Worm (Caenorhabditis elegans) whole organism, young adult: ENCODE results near the gene K01A12.2.

ENCODE experiments used
- B0261.1 ChIP-seq: sonication (generic microtip); optimal IDR thresholded peaks from 2 replicates; lab custom pipeline; 2016; ENCODE audit warnings: mild to moderate bottlenecking, missing genetic modification characterization, moderate library complexity, missing compliant biosample characterization
- D2030.7 ChIP-seq: fragments of 200-800 bp; sonication (Bioruptor generic); IDR thresholded peaks from 2 replicates; pipeline ENCODE4 v1.3.6; 2022; ENCODE audit warnings: missing genetic modification reagents, missing genetic modification characterization, missing compliant biosample characterization
- F37B4.10 ChIP-seq: fragments of 200-800 bp; sonication (Bioruptor generic); IDR thresholded peaks from 2 replicates; pipeline ENCODE4 v1.3.6; 2022; ENCODE audit warnings: missing genetic modification characterization, missing compliant biosample characterization
- F57C9.4 ChIP-seq: sonication (generic microtip); optimal IDR thresholded peaks from 2 replicates; lab custom pipeline; 2017; ENCODE audit warnings: mild to moderate bottlenecking, missing genetic modification characterization, missing compliant biosample characterization
- K12H6.12 ChIP-seq: fragments of 200-800 bp; sonication (Bioruptor generic); optimal IDR thresholded peaks from 2 replicates; lab custom pipeline; 2018; ENCODE audit warnings: mild to moderate bottlenecking, missing genetic modification characterization, missing compliant biosample characterization
- Y53G8AR.9 ChIP-seq: fragments of 200-800 bp; sonication (Bioruptor generic); conservative IDR thresholded peaks from 2 replicates; pipeline ENCODE4 v1.3.6; 2022; ENCODE audit warnings: missing genetic modification reagents, missing genetic modification characterization, missing compliant biosample characterization
- Y79H2A.3 ChIP-seq: fragments of 200-800 bp; sonication (Bioruptor generic); conservative IDR thresholded peaks from 2 replicates; pipeline ENCODE4 v1.3.6; 2022; ENCODE audit warnings: missing genetic modification reagents, missing genetic modification characterization, missing compliant biosample characterization
- ama-1 ChIP-seq, 3 experiments: fragments of 150-350 bp in 1 of 3; sonication (generic microtip) in 2 of 3; optimal IDR thresholded peaks; 2 replicates each; lab custom pipeline; 2014 to 2018; ENCODE audit warnings: missing biosample characterization in 2 of 3, missing genetic modification characterization in 2 of 3, missing genetic modification reagents in 2 of 3
- aptf-2 ChIP-seq: fragments of 200-800 bp; sonication (Bioruptor generic); conservative IDR thresholded peaks from 2 replicates; pipeline ENCODE4 v1.3.6; 2022; ENCODE audit warnings: missing genetic modification reagents, missing genetic modification characterization, missing compliant biosample characterization
- aptf-3 ChIP-seq: fragments of 200-800 bp; sonication (Bioruptor generic); IDR thresholded peaks from 2 replicates; pipeline ENCODE4 v1.3.6; 2022; ENCODE audit warnings: missing genetic modification characterization, missing compliant biosample characterization
- athp-1 ChIP-seq: sonication (generic microtip); optimal IDR thresholded peaks from 2 replicates; lab custom pipeline; 2017; ENCODE audit warnings: mild to moderate bottlenecking, missing genetic modification characterization, missing compliant biosample characterization
- ccch-3 ChIP-seq: fragments of 200-800 bp; sonication (Bioruptor generic); optimal IDR thresholded peaks from 2 replicates; lab custom pipeline; 2018; ENCODE audit warnings: mild to moderate bottlenecking, missing genetic modification characterization, missing compliant biosample characterization
- cebp-1 ChIP-seq, 2 experiments: fragments of 200-800 bp in 1 of 2; sonication (Bioruptor generic) in 1 of 2; sonication (generic microtip) in 1 of 2; IDR thresholded peaks in 1 of 2; optimal IDR thresholded peaks in 1 of 2; 2 replicates each; pipeline versions ENCODE4 v1.3.6 to Lab custom; 2017 to 2022; ENCODE audit warnings: missing compliant biosample characterization in 2 of 2, missing genetic modification characterization in 2 of 2, mild to moderate bottlenecking in 1 of 2, missing genetic modification reagents in 1 of 2, moderate library complexity in 1 of 2
- ceh-27 ChIP-seq: fragments of 200-800 bp; sonication (Bioruptor generic); optimal IDR thresholded peaks from 2 replicates; lab custom pipeline; 2018; ENCODE audit warnings: mild to moderate bottlenecking, missing genetic modification characterization, moderate library complexity, missing compliant biosample characterization
- ceh-40 ChIP-seq: fragments of 200-800 bp; sonication (Bioruptor generic); IDR thresholded peaks from 2 replicates; pipeline ENCODE4 v1.3.6; 2022; ENCODE audit warnings: missing genetic modification characterization, missing compliant biosample characterization
- ceh-58 ChIP-seq: fragments of 200-800 bp; sonication (Bioruptor generic); IDR thresholded peaks from 2 replicates; pipeline ENCODE4 v1.3.6; 2022; ENCODE audit warnings: missing genetic modification characterization, missing compliant biosample characterization
- ceh-79 ChIP-seq: sonication (generic microtip); optimal IDR thresholded peaks from 2 replicates; lab custom pipeline; 2017; ENCODE audit warnings: mild to moderate bottlenecking, missing genetic modification characterization, missing compliant biosample characterization
- ceh-91 ChIP-seq: fragments of 200-800 bp; sonication (Bioruptor generic); IDR thresholded peaks from 2 replicates; pipeline ENCODE4 v1.3.6; 2022; ENCODE audit warnings: missing genetic modification reagents, missing genetic modification characterization, missing compliant biosample characterization
- dox-1 ChIP-seq: fragments of 200-800 bp; sonication (Bioruptor generic); IDR thresholded peaks from 2 replicates; pipeline ENCODE4 v1.3.6; 2022; ENCODE audit warnings: missing genetic modification reagents, missing genetic modification characterization, missing compliant biosample characterization
- dpl-1 ChIP-seq: fragments of 150-350 bp; optimal IDR thresholded peaks from 2 replicates; lab custom pipeline; 2014; ENCODE audit warnings: missing biosample characterization, missing genetic modification reagents, missing genetic modification characterization
- ets-4 ChIP-seq: fragments of 200-800 bp; sonication (Bioruptor generic); optimal IDR thresholded peaks from 2 replicates; lab custom pipeline; 2018; ENCODE audit warnings: mild to moderate bottlenecking, missing genetic modification characterization, missing compliant biosample characterization
- gei-17 ChIP-seq: fragments of 200-800 bp; sonication (Bioruptor generic); optimal IDR thresholded peaks from 2 replicates; lab custom pipeline; 2018; ENCODE audit warnings: mild to moderate bottlenecking, missing genetic modification characterization, missing compliant biosample characterization
- hlh-12 ChIP-seq: sonication (generic microtip); optimal IDR thresholded peaks from 2 replicates; lab custom pipeline; 2016; ENCODE audit warnings: missing genetic modification characterization, missing compliant biosample characterization
- hmg-20 ChIP-seq: fragments of 200-800 bp; sonication (Bioruptor generic); IDR thresholded peaks from 2 replicates; pipeline ENCODE4 v1.3.6; 2022; ENCODE audit warnings: missing genetic modification reagents, missing genetic modification characterization, missing compliant biosample characterization
- hrde-1 ChIP-seq: sonication (generic microtip); optimal IDR thresholded peaks from 2 replicates; lab custom pipeline; 2016; ENCODE audit warnings: missing genetic modification characterization, mild to moderate bottlenecking, missing compliant biosample characterization, moderate library complexity, missing genotype, missing genetic modification reagents, borderline replicate concordance
- lag-1 ChIP-seq: fragments of 200-800 bp; sonication (Bioruptor generic); IDR thresholded peaks from 2 replicates; pipeline ENCODE4 v1.3.6; 2022; ENCODE audit warnings: missing genetic modification reagents, missing genetic modification characterization, missing compliant biosample characterization
- madf-10 ChIP-seq: sonication (generic microtip); optimal IDR thresholded peaks from 2 replicates; lab custom pipeline; 2016; ENCODE audit warnings: mild to moderate bottlenecking, missing genetic modification characterization, missing compliant biosample characterization
- mcd-1 ChIP-seq: fragments of 200-800 bp; sonication (Bioruptor generic); IDR thresholded peaks from 2 replicates; pipeline ENCODE4 v1.3.6; 2022; ENCODE audit warnings: missing genetic modification reagents, missing genetic modification characterization, missing compliant biosample characterization
- nfya-2 ChIP-seq: fragments of 200-800 bp; sonication (Bioruptor generic); IDR thresholded peaks from 2 replicates; pipeline ENCODE4 v1.3.6; 2022; ENCODE audit warnings: missing genetic modification reagents, missing genetic modification characterization, missing compliant biosample characterization
- nhr-27 ChIP-seq: fragments of 200-800 bp; sonication (Bioruptor generic); optimal IDR thresholded peaks from 2 replicates; lab custom pipeline; 2018; ENCODE audit warnings: mild to moderate bottlenecking, missing genetic modification characterization, moderate library complexity, missing compliant biosample characterization
- nhr-90 ChIP-seq: sonication (generic microtip); optimal IDR thresholded peaks from 2 replicates; lab custom pipeline; 2016; ENCODE audit warnings: missing genotype, mild to moderate bottlenecking, missing genetic modification characterization, missing compliant biosample characterization
- rcor-1 ChIP-seq: fragments of 200-800 bp; sonication (Bioruptor generic); IDR thresholded peaks from 2 replicates; pipeline ENCODE4 v1.3.6; 2022; ENCODE audit warnings: missing genetic modification reagents, missing genetic modification characterization, missing compliant biosample characterization
- repo-1 ChIP-seq: sonication (generic microtip); optimal IDR thresholded peaks from 2 replicates; lab custom pipeline; 2017; ENCODE audit warnings: mild to moderate bottlenecking, missing genetic modification characterization, missing compliant biosample characterization
- sdz-38 ChIP-seq: sonication (generic microtip); optimal IDR thresholded peaks from 2 replicates; lab custom pipeline; 2016; ENCODE audit warnings: missing genotype, missing genetic modification characterization, missing compliant biosample characterization
- sea-2 ChIP-seq: fragments of 200-800 bp; sonication (Bioruptor generic); IDR thresholded peaks from 2 replicates; pipeline ENCODE4 v1.3.6; 2022; ENCODE audit warnings: missing genetic modification characterization, missing compliant biosample characterization
- snpc-1.1 ChIP-seq: sonication (generic microtip); optimal IDR thresholded peaks from 2 replicates; lab custom pipeline; 2017; ENCODE audit warnings: missing genetic modification characterization, mild to moderate bottlenecking, missing compliant biosample characterization, antibody characterized with exemption, moderate library complexity, missing genotype, missing genetic modification reagents; ENCODE audit not compliant: insufficient read depth
- snpc-3.4 ChIP-seq: sonication (generic microtip); optimal IDR thresholded peaks from 2 replicates; lab custom pipeline; 2017; ENCODE audit warnings: missing genetic modification characterization, mild to moderate bottlenecking, missing compliant biosample characterization, antibody characterized with exemption, moderate library complexity, missing genotype, missing genetic modification reagents
- somi-1 ChIP-seq: fragments of 200-800 bp; sonication (Bioruptor generic); optimal IDR thresholded peaks from 2 replicates; lab custom pipeline; 2018; ENCODE audit warnings: mild to moderate bottlenecking, missing genetic modification characterization, missing compliant biosample characterization
- sptf-2 ChIP-seq: fragments of 200-800 bp; sonication (Bioruptor generic); optimal IDR thresholded peaks from 2 replicates; lab custom pipeline; 2018; ENCODE audit warnings: mild to moderate bottlenecking, missing genetic modification characterization, missing compliant biosample characterization
- unc-130 ChIP-seq: sonication (generic microtip); optimal IDR thresholded peaks from 2 replicates; lab custom pipeline; 2016; ENCODE audit warnings: missing genetic modification reagents, missing genetic modification characterization, missing compliant biosample characterization
- xnd-1 ChIP-seq: sonication (generic microtip); optimal IDR thresholded peaks from 2 replicates; lab custom pipeline; 2016; ENCODE audit warnings: missing genotype, missing genetic modification reagents, missing genetic modification characterization, missing compliant biosample characterization
- zfh-2 ChIP-seq: fragments of 200-800 bp; sonication (Bioruptor generic); conservative IDR thresholded peaks from 2 replicates; pipeline ENCODE4 v1.3.6; 2022; ENCODE audit warnings: missing genetic modification reagents, missing genetic modification characterization, missing compliant biosample characterization
- ztf-18 ChIP-seq: sonication (generic microtip); optimal IDR thresholded peaks from 2 replicates; lab custom pipeline; 2016; ENCODE audit warnings: missing genotype, mild to moderate bottlenecking, missing genetic modification characterization, missing compliant biosample characterization
- ztf-25 ChIP-seq: fragments of 200-800 bp; sonication (Bioruptor generic); IDR thresholded peaks from 2 replicates; pipeline ENCODE4 v1.3.6; 2022; ENCODE audit warnings: missing genetic modification reagents, missing genetic modification characterization, missing compliant biosample characterization
- ztf-26 ChIP-seq: sonication (generic microtip); optimal IDR thresholded peaks from 2 replicates; lab custom pipeline; 2017; ENCODE audit warnings: missing genetic modification characterization, missing compliant biosample characterization
- ztf-3 ChIP-seq: fragments of 200-800 bp; sonication (Bioruptor generic); optimal IDR thresholded peaks from 2 replicates; lab custom pipeline; 2018; ENCODE audit warnings: mild to moderate bottlenecking, missing genetic modification characterization, missing compliant biosample characterization

The K01A12.2 gene

ce11 chrX:8623840-8624591 is 10.9 kb downstream of the K01A12.2 start:
- TF ChIP-seq ets-4 (GFP tag; lab: Kevin White, UChicago) = no peak
- TF ChIP-seq ceh-27 = no peak
- TF ChIP-seq sptf-2 (GFP tag; lab: Kevin White, UChicago) = peak; percentile 56
- peak; percentile 80 for TF ChIP-seq D2030.7
- TF ChIP-seq dpl-1 (GFP tag; lab: Kevin White, UChicago) = no peak
- TF ChIP-seq nhr-27 (tag; lab: Kevin White, UChicago) = no peak
- TF ChIP-seq rcor-1 (GFP tag; lab: Robert Waterston, UW) = peak; percentile 58; the same call in 1 of the 2 replicates
- no peak for TF ChIP-seq snpc-1.1 (tag; lab: Kevin White, UChicago)
- TF ChIP-seq dox-1 (GFP tag; lab: Robert Waterston, UW) = peak; percentile 53; the same call in 1 of the 2 replicates
- TF ChIP-seq snpc-3.4 (tag; lab: Kevin White, UChicago) = peak; percentile 39
- TF ChIP-seq aptf-2 (GFP tag; lab: Robert Waterston, UW) = no peak
- TF ChIP-seq ztf-26 (tag; lab: Kevin White, UChicago) = peak; percentile 38
- TF ChIP-seq hlh-12 (tag; lab: Kevin White, UChicago) = no peak
- TF ChIP-seq hrde-1 (tag; lab: Kevin White, UChicago) = no peak
- TF ChIP-seq ztf-3 (GFP tag; lab: Kevin White, UChicago) = no peak
- TF ChIP-seq ama-1 (optimal IDR thresholded peaks at IDR 0.05; lab: Kevin White, UChicago) = no peak
- TF ChIP-seq ama-1 (GFP tag; optimal IDR thresholded peaks at IDR 0.05; lab: Kevin White, UChicago) = peak in 1 of 2 experiments; percentile 74
- peak; percentile 68; the same call in 1 of the 2 replicates for TF ChIP-seq Y53G8AR.9
- TF ChIP-seq F37B4.10 (GFP tag; lab: Robert Waterston, UW) = no peak
- no peak for TF ChIP-seq cebp-1 (GFP tag; IDR thresholded peaks at IDR 0.05; lab: Robert Waterston, UW)
- TF ChIP-seq cebp-1 (tag; optimal IDR thresholded peaks at IDR 0.05; lab: Kevin White, UChicago) = no peak
- no peak for TF ChIP-seq athp-1
- TF ChIP-seq repo-1 = peak; percentile 23
- TF ChIP-seq K12H6.12 = no peak
- TF ChIP-seq nhr-90 (tag; lab: Kevin White, UChicago) = peak; percentile 64
- no peak for TF ChIP-seq ceh-91 (GFP tag; lab: Robert Waterston, UW)
- TF ChIP-seq ceh-58 (GFP tag; lab: Robert Waterston, UW) = 0 out of 2 replicates have a peak, but pooled peaks have one; percentile 54
- TF ChIP-seq somi-1 = peak; percentile 62
- peak; percentile 35 for TF ChIP-seq ztf-18 (tag; lab: Kevin White, UChicago)
- TF ChIP-seq sdz-38 (tag; lab: Kevin White, UChicago) = no peak
- no peak for TF ChIP-seq ccch-3 (GFP tag; lab: Kevin White, UChicago)
- no peak for TF ChIP-seq Y79H2A.3 (GFP tag; lab: Robert Waterston, UW)
- no peak for TF ChIP-seq aptf-3
- TF ChIP-seq ceh-40 (GFP tag; lab: Robert Waterston, UW) = peak; percentile 79
- no peak for TF ChIP-seq unc-130 (GFP tag; lab: Kevin White, UChicago)
- TF ChIP-seq gei-17 (GFP tag; lab: Kevin White, UChicago) = peak; percentile 23
- TF ChIP-seq lag-1 = no peak
- TF ChIP-seq hmg-20 (GFP tag; lab: Robert Waterston, UW) = peak; percentile 9; the same call in 1 of the 2 replicates
- TF ChIP-seq F57C9.4 (tag; lab: Kevin White, UChicago) = no peak
- peak; percentile 84 for TF ChIP-seq B0261.1
- peak; percentile 73 for TF ChIP-seq mcd-1 (GFP tag; lab: Robert Waterston, UW)
- no peak for TF ChIP-seq xnd-1 (tag; lab: Kevin White, UChicago)
- 0 out of 2 replicates have a peak, but pooled peaks have one; percentile 25 for TF ChIP-seq nfya-2
- TF ChIP-seq ceh-79 (tag; lab: Kevin White, UChicago) = no peak
- peak; percentile 49 for TF ChIP-seq zfh-2 (GFP tag; lab: Robert Waterston, UW)
- 0 out of 2 replicates have a peak, but pooled peaks have one; percentile 15 for TF ChIP-seq ztf-25 (GFP tag; lab: Robert Waterston, UW)
- TF ChIP-seq madf-10 (tag; lab: Kevin White, UChicago) = no peak
- TF ChIP-seq sea-2 (GFP tag; lab: Robert Waterston, UW) = no peak
